Fruit fly (Drosophila melanogaster): ENCODE data around the gene Trs23.

The Trs23 gene

DNA sequence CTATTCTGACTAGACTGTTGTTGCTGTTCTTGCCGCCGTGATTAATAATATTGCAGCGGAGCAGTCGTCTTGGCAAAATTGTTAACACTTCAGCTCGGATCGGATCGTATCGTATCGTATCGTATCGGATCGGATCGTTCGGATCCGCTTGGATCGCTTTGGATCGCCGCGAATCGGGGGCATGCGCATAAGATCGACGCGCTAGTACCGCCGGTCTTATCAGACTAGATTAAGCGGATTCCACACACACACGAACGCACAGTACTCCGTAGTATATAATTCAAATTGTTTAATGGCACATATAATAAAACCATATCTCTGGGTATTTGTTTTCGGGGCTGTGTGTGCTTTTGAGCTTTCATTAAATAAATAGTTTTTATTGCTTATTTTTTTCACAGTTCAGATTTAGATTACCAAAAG lies 13.9 kb downstream of the Trs23 start:
- peak; percentile 54 for TF ChIP-seq CG17801 (GFP tag; optimal IDR thresholded peaks at IDR 0.05; ENCODE audit: partially characterized antibody)

DNA sequence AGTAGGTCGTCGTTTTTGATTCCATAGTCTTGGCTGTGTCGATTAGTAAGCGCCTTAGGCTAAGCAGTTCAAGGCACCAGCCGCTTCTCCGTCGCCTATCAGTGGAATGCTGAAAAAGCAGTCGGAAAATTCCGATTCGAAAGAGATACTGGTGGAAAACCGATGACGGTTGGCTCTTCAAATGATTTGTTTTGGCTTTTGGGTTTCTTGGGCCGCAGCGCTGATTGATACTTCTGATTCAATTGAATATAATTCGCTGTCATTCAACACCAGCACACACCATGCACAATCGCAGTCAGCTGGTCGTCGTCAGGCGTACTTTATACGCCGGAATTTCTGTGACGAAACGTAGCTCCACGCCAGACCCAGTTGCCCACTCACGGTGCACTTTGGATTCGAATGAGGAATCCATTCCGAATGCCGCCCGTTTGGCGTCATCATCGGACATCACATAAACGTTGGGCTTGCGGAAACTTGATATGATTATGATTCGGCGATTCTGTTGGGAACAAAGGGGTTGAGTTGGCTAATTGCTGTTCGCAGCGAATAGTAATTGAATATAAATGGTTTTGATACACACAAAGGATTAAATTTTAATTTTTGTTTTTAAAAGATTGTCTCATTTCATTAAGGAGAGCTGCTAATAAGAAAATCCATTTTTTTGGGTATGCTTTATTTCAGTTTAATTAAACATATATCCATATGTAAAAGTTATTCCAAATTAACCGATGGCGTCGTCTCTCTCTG lies 15.0 kb downstream of the Trs23 start:
- no peak for TF ChIP-seq CG17801 (GFP tag; optimal IDR thresholded peaks at IDR 0.05; ENCODE audit: partially characterized antibody)

DNA sequence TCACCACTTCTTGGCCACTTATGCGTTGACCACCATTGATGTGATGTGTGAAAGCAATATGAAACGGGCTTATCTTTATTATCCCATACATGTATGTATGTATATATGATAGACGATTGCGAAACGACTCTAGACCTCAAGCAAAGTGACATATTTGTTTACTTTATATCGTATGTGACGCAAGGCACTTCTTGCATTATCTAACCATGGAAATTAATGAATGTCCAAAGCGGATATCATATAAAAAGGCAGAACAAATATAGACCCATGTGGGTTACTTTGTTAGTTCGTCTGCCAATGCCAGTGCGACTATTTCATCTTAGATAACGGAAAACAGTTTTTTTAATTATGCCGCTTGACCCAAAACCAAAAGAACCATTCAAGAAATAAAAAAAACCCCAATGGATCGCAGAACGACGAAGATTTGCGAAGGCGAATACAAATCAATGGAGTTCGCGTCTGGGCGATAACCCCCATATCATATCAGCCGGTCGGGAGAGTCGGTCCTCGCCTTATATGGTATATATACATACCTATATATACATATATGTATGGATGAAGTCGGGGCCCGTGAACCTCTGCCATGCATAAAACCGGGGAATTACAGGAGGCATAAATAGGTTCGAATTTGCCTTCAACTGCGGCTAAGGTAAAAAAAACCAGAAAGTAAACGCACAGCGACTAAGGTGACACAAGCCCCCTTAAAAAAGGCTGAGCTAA lies 17.0 kb downstream of the Trs23 start:
- no peak for TF ChIP-seq CG17801 (GFP tag; optimal IDR thresholded peaks at IDR 0.05; ENCODE audit: partially characterized antibody)

DNA sequence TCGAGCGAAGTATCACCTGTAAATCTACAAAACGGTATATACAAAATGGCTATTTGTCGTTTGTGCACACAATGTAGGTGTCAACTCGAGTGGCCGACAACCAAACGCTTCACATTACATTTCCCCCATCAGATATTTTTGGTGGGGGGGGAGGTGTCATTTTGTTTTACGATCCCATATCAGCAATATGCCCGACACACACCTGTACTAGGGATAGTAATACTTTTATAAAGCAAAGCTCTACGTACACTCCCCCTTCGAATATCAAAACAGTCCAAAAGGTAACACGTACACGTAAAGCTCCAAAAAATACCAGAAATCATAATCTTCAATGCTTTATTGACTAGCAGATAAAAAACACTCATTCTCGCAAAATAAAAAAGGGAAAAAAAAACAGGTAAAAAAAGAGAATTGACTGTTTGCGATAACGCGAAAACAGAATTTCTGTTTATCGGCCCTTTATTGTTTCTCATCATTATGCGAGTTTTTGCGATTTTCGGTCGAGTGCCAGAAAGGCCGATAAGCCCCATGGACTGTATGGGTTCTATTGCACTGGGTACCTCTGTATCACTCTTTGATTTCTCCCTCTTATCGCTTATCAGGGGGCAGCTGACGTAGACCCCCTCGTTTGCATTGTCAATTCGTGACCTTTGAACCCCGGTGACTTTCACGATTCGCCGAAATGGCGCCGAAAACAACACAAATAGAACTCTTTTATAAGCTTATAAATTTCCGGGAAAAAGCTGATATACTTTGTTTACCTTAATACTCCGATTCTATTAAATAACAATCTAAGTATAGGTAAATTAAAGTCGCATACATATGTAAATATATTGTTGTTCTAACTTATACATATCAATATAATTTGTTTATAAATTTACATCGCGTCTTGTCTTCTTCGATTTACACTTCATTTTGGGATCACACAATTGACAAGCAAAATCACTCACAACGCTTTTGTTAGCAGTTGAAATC lies 18.9 kb downstream of the Trs23 start, which contains the start of gene CatB:
Gene CatB, plus strand, starts transcription at position 925 of the 975 bp plus-strand sequence.
- TF ChIP-seq CG17801 (GFP tag; optimal IDR thresholded peaks at IDR 0.05; ENCODE audit: partially characterized antibody), result no peak

DNA sequence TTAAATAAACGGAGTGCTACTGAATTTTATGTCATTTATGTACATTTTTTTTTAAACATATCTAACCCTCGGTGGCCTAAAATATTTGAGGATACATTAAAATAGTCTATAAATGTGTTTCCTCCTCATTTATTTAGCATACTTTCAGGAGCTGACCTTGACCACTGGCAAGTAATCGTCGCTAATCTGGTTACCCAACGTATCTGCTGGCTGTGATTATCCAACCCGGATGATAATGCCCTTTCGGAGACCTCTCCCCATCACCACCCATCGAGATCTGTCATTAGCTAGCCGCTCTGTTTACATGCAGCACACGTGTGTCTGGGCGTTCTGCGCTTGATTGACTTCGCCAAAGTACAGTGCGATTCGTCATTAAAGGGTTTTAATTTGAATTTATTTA lies 21.5 kb downstream of the Trs23 start:
- TF ChIP-seq CG17801 (GFP tag; optimal IDR thresholded peaks at IDR 0.05; ENCODE audit: partially characterized antibody), result no peak

DNA sequence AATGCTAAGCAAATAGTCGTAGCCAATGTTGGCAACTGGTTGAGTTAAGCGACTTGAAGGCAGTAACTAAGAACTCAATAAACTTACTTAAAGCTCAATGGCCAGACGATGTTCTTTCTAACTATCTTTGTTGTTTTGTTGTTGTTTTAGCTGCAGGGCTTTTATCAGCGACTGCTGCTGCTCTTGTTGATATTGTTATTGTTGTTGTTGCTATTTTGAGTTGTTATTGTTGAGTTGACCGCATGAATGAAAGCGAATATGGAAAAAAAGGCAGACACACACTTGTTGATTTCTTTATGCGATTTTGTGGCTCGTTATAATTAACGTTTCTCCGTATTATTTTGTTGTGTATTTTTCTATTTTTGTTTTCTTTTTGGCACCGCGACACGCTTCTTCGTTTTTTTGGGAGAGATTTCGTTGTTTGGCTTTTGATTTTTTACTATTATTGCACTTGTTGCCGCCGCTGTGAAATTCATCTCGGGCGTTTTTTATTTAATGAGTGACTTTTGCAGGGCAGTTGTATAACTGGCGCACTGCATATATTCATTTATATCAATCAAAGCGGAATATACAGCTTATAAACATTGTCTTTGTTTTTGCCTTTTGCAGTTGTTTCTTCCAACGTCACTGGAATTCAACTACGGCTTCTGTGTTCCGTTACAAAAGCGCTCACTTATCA lies 22.5 kb downstream of the Trs23 start:
- no peak for TF ChIP-seq CG17801 (GFP tag; optimal IDR thresholded peaks at IDR 0.05; ENCODE audit: partially characterized antibody)

DNA sequence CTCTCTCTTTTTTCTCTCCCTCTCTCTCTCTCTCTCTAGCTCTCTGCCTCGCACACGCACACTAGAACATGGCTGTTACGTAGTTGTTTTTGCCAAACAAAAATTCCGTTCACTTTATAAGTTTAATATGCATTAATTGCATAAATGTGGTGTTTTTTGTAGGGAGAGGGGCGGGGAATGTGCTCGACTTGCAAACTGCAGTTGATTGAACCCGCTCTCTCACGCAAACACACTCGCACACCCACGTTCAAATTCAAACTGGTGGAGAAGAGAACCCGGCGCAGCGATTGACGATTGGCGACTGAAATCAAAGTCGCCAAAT lies 23.0 kb downstream of the Trs23 start:
- TF ChIP-seq CG17801 (GFP tag; optimal IDR thresholded peaks at IDR 0.05; ENCODE audit: partially characterized antibody), result no peak

DNA sequence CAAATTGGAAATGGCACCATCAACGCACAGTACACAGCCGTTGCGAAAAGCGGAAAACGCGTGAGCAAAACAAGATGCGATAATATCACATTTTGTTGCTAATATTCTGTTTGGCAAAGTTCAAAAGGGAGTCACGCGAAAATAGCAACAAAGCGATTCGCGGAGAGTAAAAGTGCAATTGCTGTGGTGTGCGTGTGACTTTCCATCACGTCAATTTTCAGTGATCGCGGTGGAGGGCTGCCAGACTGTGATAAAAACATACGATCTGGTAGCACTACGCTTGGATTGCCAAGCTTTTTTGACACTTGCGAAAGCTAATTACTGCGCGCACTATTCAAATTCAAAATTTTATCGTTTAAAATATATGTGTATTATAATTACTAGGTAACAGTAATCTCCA lies 23.4 kb downstream of the Trs23 start, which contains the start of gene Hnf4:
Gene Hnf4, minus strand, starts transcription at position 199 of the 400 bp plus-strand sequence.
- TF ChIP-seq CG17801 (GFP tag; optimal IDR thresholded peaks at IDR 0.05; ENCODE audit: partially characterized antibody), result no peak

DNA sequence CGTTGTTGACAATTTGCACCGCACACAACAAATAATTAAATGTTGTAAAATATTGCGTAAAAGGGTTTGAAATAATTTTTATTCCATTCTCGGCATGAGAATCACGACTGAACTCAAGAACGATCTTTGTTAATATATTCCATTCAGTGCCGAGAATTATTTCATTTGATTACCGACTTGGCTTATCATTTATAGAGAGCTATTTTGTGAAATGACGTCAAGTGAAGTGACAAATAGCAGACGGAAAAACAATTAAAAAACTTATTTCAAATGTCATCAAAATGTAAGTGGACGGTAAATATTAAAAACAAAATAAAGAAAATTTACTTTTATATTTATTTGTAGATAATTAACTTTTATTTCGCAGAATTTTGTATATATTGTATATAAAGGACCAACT lies 28.5 kb downstream of the Trs23 start:
- no peak for TF ChIP-seq CG17801 (GFP tag; optimal IDR thresholded peaks at IDR 0.05; ENCODE audit: partially characterized antibody)

DNA sequence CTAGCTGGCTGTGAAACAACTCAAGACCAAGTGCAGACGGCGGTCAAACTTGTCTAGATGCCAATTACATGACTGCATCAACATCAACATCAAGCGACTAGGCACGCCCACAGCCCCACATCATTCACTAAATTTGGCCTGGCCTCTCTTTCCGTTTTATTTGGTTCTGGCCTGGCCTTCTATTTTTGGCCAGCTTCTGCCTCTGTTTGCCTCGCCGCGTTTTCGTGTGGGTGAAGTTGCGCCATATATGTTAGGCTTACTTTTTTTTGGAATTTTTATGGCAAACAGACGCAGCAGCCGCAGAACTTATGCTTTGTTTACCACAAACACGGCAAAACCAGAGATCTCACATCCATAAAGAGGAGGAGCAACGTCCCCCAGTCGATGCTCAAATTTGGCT lies 29.4 kb downstream of the Trs23 start:
- TF ChIP-seq CG17801 (GFP tag; optimal IDR thresholded peaks at IDR 0.05; ENCODE audit: partially characterized antibody), result no peak

DNA sequence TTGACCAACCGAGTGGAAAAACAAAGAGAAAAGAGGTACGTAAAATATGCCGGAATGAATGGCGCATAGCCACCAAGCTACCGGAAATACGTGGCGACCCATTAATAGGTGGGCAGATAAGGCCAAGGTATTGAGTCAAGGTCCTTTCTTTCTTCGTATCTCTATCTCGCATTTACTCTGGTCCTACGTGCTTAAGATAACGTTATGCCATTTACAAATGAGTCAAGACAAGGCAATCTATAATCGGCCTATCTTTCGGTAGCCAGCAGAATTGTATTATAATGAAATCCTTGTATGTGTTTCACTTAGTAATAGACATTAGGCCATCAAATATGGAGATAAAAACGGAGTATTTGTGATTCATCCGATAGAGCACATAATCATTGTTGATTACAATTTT lies 30.4 kb downstream of the Trs23 start:
- TF ChIP-seq CG17801 (GFP tag; optimal IDR thresholded peaks at IDR 0.05; ENCODE audit: partially characterized antibody), result no peak

DNA sequence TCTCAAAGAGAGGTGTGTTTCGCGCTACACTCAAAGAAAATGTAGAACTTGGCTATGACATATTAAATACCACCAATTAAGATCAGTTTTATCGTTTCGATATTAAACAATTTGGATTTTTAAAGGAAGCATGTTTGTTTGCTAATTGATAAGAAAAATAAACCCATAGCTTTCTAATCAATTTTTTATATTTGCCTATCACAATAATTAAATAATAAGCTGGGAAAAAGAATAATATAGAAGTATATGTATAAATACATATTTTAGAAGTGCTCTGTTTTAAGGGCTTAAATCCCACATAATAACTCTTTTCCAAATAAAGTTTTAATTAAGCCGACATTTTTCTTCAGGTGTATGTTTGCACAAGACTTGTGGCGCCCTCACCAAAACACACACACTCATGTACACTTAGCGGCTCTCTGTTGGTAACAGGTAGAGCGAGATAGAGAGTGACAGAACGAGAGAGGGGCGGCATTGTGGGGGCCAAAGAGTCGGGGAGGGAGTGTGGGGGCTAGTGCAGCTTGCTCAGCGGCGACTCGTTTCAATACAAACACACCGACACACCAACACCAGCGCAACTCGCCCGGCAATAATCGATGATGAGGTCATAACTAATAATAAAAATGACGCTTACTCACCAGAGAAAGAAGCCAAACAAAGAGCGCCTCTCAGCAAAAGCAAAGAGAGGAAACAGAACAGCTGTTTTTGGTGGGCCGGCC lies 31.7 kb downstream of the Trs23 start:
- TF ChIP-seq CG17801 (GFP tag; optimal IDR thresholded peaks at IDR 0.05; ENCODE audit: partially characterized antibody), result peak; percentile 70

DNA sequence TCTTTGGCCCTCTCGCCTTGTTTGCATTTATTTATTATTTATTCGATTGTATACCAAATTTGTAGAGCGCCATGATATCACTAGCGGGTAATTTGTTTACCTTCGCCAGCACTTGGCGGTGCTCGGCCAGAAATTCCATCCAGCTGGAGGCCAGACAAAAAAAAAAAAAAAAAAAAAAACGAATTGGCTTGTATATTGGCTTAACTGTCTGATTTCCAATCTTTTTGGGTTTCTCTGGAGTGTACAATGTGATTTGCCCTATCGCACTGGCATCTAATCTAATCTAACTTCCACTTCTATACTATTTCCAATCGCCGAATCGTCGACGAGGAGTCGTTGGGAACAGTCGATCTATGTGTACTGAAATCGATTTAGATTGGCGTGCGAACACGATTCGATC lies 33.7 kb downstream of the Trs23 start:
- no peak for TF ChIP-seq CG17801 (GFP tag; optimal IDR thresholded peaks at IDR 0.05; ENCODE audit: partially characterized antibody)

DNA sequence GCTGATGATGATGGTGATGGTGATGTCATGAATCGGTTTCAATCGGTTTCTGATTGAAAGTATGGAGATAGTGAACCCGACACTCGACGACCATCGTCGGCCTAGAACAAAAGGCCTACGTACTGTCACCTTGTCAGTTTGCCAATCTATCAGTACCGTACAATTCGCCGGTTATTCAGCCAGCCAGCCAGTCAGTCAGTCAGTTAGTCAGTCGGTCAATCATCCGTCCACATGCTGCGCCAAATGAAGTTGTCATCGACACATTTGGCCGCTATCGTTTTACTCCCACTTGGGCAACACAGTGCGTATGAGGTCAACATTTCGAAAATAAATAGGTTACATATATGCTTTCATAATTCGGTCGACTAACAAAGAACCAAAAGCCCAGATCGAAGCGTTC lies 35.0 kb downstream of the Trs23 start:
- TF ChIP-seq CG17801 (GFP tag; optimal IDR thresholded peaks at IDR 0.05; ENCODE audit: partially characterized antibody), result no peak
